Fruit fly (Drosophila melanogaster) whole organism, prepupa: ENCODE measurements around the gene Hipk.

Source experiments
- Blimp-1 ChIP-seq: fragments of 200-800 bp; sonication (Bioruptor generic); optimal IDR thresholded peaks from 3 replicates; lab custom pipeline; 2017; ENCODE audit warnings: missing biosample characterization, missing genetic modification characterization, mild to moderate bottlenecking, moderate library complexity, missing genetic modification reagents
- CG10669 ChIP-seq: fragments of 200-800 bp; sonication (Bioruptor generic); optimal IDR thresholded peaks from 3 replicates; lab custom pipeline; 2018; ENCODE audit warnings: missing biosample characterization, mild to moderate bottlenecking, missing genetic modification characterization, moderate library complexity
- CG11294 ChIP-seq: fragments of 200-800 bp; sonication (Bioruptor generic); IDR thresholded peaks from 2 replicates; pipeline ENCODE4 v1.3.6; 2022; ENCODE audit warnings: missing biosample characterization, missing genetic modification characterization
- CG11762 ChIP-seq: fragments of 200-800 bp; sonication (Bioruptor generic); optimal IDR thresholded peaks from 3 replicates; lab custom pipeline; 2016; ENCODE audit warnings: missing biosample characterization, missing genetic modification characterization; ENCODE audit not compliant: insufficient read depth
- CG11902 ChIP-seq: fragments of 200-800 bp; sonication (Bioruptor generic); optimal IDR thresholded peaks from 3 replicates; lab custom pipeline; 2016; ENCODE audit warnings: missing biosample characterization, missing genetic modification characterization
- CG15336 ChIP-seq: fragments of 200-800 bp; sonication (Bioruptor generic); IDR thresholded peaks from 2 replicates; pipeline ENCODE4 v1.3.6; 2022; ENCODE audit warnings: missing biosample characterization, missing genetic modification characterization
- CG16779 ChIP-seq: fragments of 200-800 bp; sonication (Bioruptor generic); optimal IDR thresholded peaks from 3 replicates; lab custom pipeline; 2017; ENCODE audit warnings: missing biosample characterization, mild to moderate bottlenecking, missing genetic modification characterization
- CG3032 ChIP-seq: fragments of 200-800 bp; optimal IDR thresholded peaks from 2 replicates; lab custom pipeline; 2019; ENCODE audit warnings: missing biosample characterization, mild to moderate bottlenecking, missing genetic modification characterization, moderate library complexity
- CG31627 ChIP-seq: fragments of 200-800 bp; sonication (Bioruptor generic); optimal IDR thresholded peaks from 3 replicates; lab custom pipeline; 2016; ENCODE audit warnings: missing biosample characterization, missing genetic modification characterization
- CG32006 ChIP-seq: fragments of 200-800 bp; sonication (Bioruptor generic); optimal IDR thresholded peaks from 3 replicates; lab custom pipeline; 2017; ENCODE audit warnings: missing biosample characterization, mild to moderate bottlenecking, missing genetic modification characterization
- CG34406 ChIP-seq: fragments of 200-800 bp; sonication (Bioruptor generic); optimal IDR thresholded peaks from 3 replicates; lab custom pipeline; 2016; ENCODE audit warnings: missing biosample characterization, missing genetic modification characterization
- CG3919 ChIP-seq: fragments of 200-800 bp; sonication (Bioruptor generic); optimal IDR thresholded peaks from 3 replicates; lab custom pipeline; 2016; ENCODE audit warnings: missing biosample characterization, missing genetic modification characterization
- CG4318 ChIP-seq: fragments of 200-800 bp; sonication (Bioruptor generic); optimal IDR thresholded peaks from 3 replicates; lab custom pipeline; 2017; ENCODE audit warnings: missing biosample characterization, mild to moderate bottlenecking, missing genetic modification characterization
- CG6163 ChIP-seq: fragments of 200-800 bp; sonication (Bioruptor generic); IDR thresholded peaks from 3 replicates; pipeline ENCODE4 v1.3.6; 2022; ENCODE audit warnings: missing biosample characterization, missing genetic modification characterization
- CG6276 ChIP-seq: fragments of 200-800 bp; sonication (Bioruptor generic); optimal IDR thresholded peaks from 2 replicates; lab custom pipeline; 2017; ENCODE audit warnings: missing biosample characterization, mild to moderate bottlenecking, missing genetic modification characterization
- CG6792 ChIP-seq: fragments of 200-800 bp; sonication (Bioruptor generic); optimal IDR thresholded peaks from 3 replicates; lab custom pipeline; 2016; ENCODE audit warnings: missing biosample characterization, missing genetic modification characterization
- CG6808 ChIP-seq: fragments of 200-800 bp; sonication (Bioruptor generic); optimal IDR thresholded peaks from 3 replicates; lab custom pipeline; 2017; ENCODE audit warnings: missing biosample characterization, missing genetic modification characterization, mild to moderate bottlenecking, moderate library complexity, missing genetic modification reagents
- CG7368 ChIP-seq: fragments of 200-800 bp; sonication (Bioruptor generic); optimal IDR thresholded peaks from 3 replicates; lab custom pipeline; 2016; ENCODE audit warnings: missing biosample characterization, missing genetic modification characterization
- CG8119 ChIP-seq: fragments of 200-800 bp; sonication (Bioruptor generic); IDR thresholded peaks from 3 replicates; pipeline ENCODE4 v1.3.6; 2022; ENCODE audit warnings: missing biosample characterization, missing genetic modification characterization
- CG8319 ChIP-seq: fragments of 200-800 bp; sonication (Bioruptor generic); optimal IDR thresholded peaks from 3 replicates; lab custom pipeline; 2016; ENCODE audit warnings: missing biosample characterization, missing genetic modification characterization
- CG8632 ChIP-seq: fragments of 200-800 bp; sonication (Bioruptor generic); optimal IDR thresholded peaks from 3 replicates; lab custom pipeline; 2016; ENCODE audit warnings: missing biosample characterization, missing genetic modification characterization
- Eip78C ChIP-seq: fragments of 200-800 bp; sonication (Bioruptor generic); peaks from one replicate; lab custom pipeline; 2016; ENCODE audit warnings: missing biosample characterization, missing genetic modification characterization
- Ets21C ChIP-seq: fragments of 200-800 bp; sonication (Bioruptor generic); optimal IDR thresholded peaks from 3 replicates; lab custom pipeline; 2016; ENCODE audit warnings: missing biosample characterization, missing genetic modification characterization
- Ets96B ChIP-seq: fragments of 200-800 bp; optimal IDR thresholded peaks from 2 replicates; lab custom pipeline; 2019; ENCODE audit warnings: missing biosample characterization, mild to moderate bottlenecking, missing genetic modification characterization, moderate library complexity
- Gug ChIP-seq: fragments of 200-800 bp; sonication (Bioruptor generic); IDR thresholded peaks from 2 replicates; pipeline ENCODE4 v1.3.6; 2022; ENCODE audit warnings: missing biosample characterization, missing genetic modification characterization
- Hr38 ChIP-seq: sonication (Bioruptor generic); optimal IDR thresholded peaks from 2 replicates; lab custom pipeline; 2016; ENCODE audit warnings: missing biosample characterization, missing genetic modification characterization
- Hr39 ChIP-seq: fragments of 200-800 bp; sonication (Bioruptor generic); optimal IDR thresholded peaks from 2 replicates; lab custom pipeline; 2016; ENCODE audit warnings: missing biosample characterization, missing genetic modification characterization
- Hr4 ChIP-seq: fragments of 200-800 bp; sonication (Bioruptor generic); optimal IDR thresholded peaks from 3 replicates; lab custom pipeline; 2016; ENCODE audit warnings: missing biosample characterization, missing genetic modification characterization
- OdsH ChIP-seq: fragments of 200-800 bp; sonication (Bioruptor generic); optimal IDR thresholded peaks from 3 replicates; lab custom pipeline; 2016; ENCODE audit warnings: missing biosample characterization, missing genetic modification characterization
- Sox102F ChIP-seq: fragments of 200-800 bp; sonication (Bioruptor generic); optimal IDR thresholded peaks from 2 replicates; lab custom pipeline; 2016; ENCODE audit warnings: missing biosample characterization, mild to moderate bottlenecking, missing genetic modification characterization
- Sox14 ChIP-seq: fragments of 200-800 bp; sonication (Bioruptor generic); optimal IDR thresholded peaks from 3 replicates; lab custom pipeline; 2016; ENCODE audit warnings: missing biosample characterization, missing genetic modification characterization
- Sox15 ChIP-seq: fragments of 200-800 bp; sonication (Bioruptor generic); optimal IDR thresholded peaks from 3 replicates; lab custom pipeline; 2016; ENCODE audit warnings: missing biosample characterization, missing genetic modification characterization
- acj6 ChIP-seq: fragments of 200-800 bp; sonication (Bioruptor generic); optimal IDR thresholded peaks from 3 replicates; lab custom pipeline; 2016; ENCODE audit warnings: missing biosample characterization, missing genetic modification characterization
- cyc ChIP-seq: fragments of 200-800 bp; sonication (Bioruptor generic); optimal IDR thresholded peaks from 3 replicates; lab custom pipeline; 2016; ENCODE audit warnings: missing biosample characterization, missing genetic modification characterization
- dac ChIP-seq: fragments of 200-800 bp; sonication (Bioruptor generic); optimal IDR thresholded peaks from 2 replicates; lab custom pipeline; 2017; ENCODE audit warnings: missing biosample characterization, mild to moderate bottlenecking, missing genetic modification characterization
- eg ChIP-seq: fragments of 200-800 bp; sonication (Bioruptor generic); IDR thresholded peaks from 3 replicates; pipeline ENCODE4 v1.3.6; 2022; ENCODE audit warnings: missing biosample characterization, missing genetic modification characterization
- esn ChIP-seq: fragments of 200-800 bp; sonication (Bioruptor generic); optimal IDR thresholded peaks from 2 replicates; lab custom pipeline; 2016; ENCODE audit warnings: missing biosample characterization, mild to moderate bottlenecking, missing genetic modification characterization, moderate library complexity
- fkh ChIP-seq: fragments of 200-800 bp; sonication (Bioruptor generic); optimal IDR thresholded peaks from 3 replicates; lab custom pipeline; 2017; ENCODE audit warnings: missing biosample characterization, mild to moderate bottlenecking, missing genetic modification characterization, moderate library complexity
- lz ChIP-seq: fragments of 200-800 bp; sonication (Bioruptor generic); optimal IDR thresholded peaks from 3 replicates; lab custom pipeline; 2016; ENCODE audit warnings: missing biosample characterization, missing genetic modification characterization
- net ChIP-seq: fragments of 200-800 bp; sonication (Bioruptor generic); optimal IDR thresholded peaks from 3 replicates; lab custom pipeline; 2016; ENCODE audit warnings: missing biosample characterization, missing genetic modification characterization
- pdm3 ChIP-seq: fragments of 200-800 bp; sonication (Bioruptor generic); optimal IDR thresholded peaks from 3 replicates; lab custom pipeline; 2016; ENCODE audit warnings: missing biosample characterization, missing genetic modification characterization
- ss ChIP-seq, 2 experiments: fragments of 200-800 bp; sonication (Bioruptor generic); optimal IDR thresholded peaks; 2 replicates in 1 of 2; 3 replicates in 1 of 2; lab custom pipeline; 2017 to 2018; ENCODE audit warnings: mild to moderate bottlenecking in 2 of 2, missing biosample characterization in 2 of 2, missing genetic modification characterization in 2 of 2, moderate library complexity in 1 of 2
- svp ChIP-seq: fragments of 200-800 bp; sonication (Bioruptor generic); peaks from one replicate; lab custom pipeline; 2016; ENCODE audit warnings: missing biosample characterization, missing genetic modification characterization
- topi ChIP-seq: fragments of 200-800 bp; sonication (Bioruptor generic); optimal IDR thresholded peaks from 3 replicates; lab custom pipeline; 2016; ENCODE audit warnings: missing biosample characterization, missing genetic modification characterization
- vri ChIP-seq: fragments of 200-800 bp; sonication (Bioruptor generic); optimal IDR thresholded peaks from 3 replicates; lab custom pipeline; 2016; ENCODE audit warnings: missing biosample characterization, mild to moderate bottlenecking, missing genetic modification characterization

The Hipk gene

dm6 chr3L:545512-546161, 2.8 kb downstream of the Hipk start (continued):
- peak; percentile 91 for TF ChIP-seq Sox14 (GFP tag; lab: Kevin White, UChicago)
- TF ChIP-seq CG11294 (GFP tag; lab: Robert Waterston, UW): peak; percentile 83
- no peak for TF ChIP-seq Hr38
- peak; percentile 88 for TF ChIP-seq CG6163 (GFP tag; lab: Robert Waterston, UW)
- TF ChIP-seq CG10669 (GFP tag; lab: Kevin White, UChicago): peak; percentile 77
- peak; percentile 93 for TF ChIP-seq topi (GFP tag; lab: Kevin White, UChicago)
- TF ChIP-seq CG11902 (GFP tag; lab: Kevin White, UChicago): peak; percentile 82
- TF ChIP-seq CG32006 (GFP tag; lab: Kevin White, UChicago): peak; percentile 84
- TF ChIP-seq esn (GFP tag; lab: Kevin White, UChicago): peak; percentile 95
- peak; percentile 80 for TF ChIP-seq net
- peak; percentile 75 for TF ChIP-seq Blimp-1 (GFP tag; lab: Kevin White, UChicago)
- peak; percentile 78 for TF ChIP-seq CG8119 (GFP tag; lab: Robert Waterston, UW)
- peak; percentile 47 for TF ChIP-seq dac (GFP tag; lab: Kevin White, UChicago)
- TF ChIP-seq eg (GFP tag; lab: Robert Waterston, UW): peak; percentile 82
- TF ChIP-seq Ets96B (tag; lab: Kevin White, UChicago): peak; percentile 81
- TF ChIP-seq CG15336 (GFP tag; lab: Robert Waterston, UW): peak; percentile 72
- TF ChIP-seq OdsH (GFP tag; lab: Kevin White, UChicago): peak; percentile 88

- TF ChIP-seq CG6808 (GFP tag; lab: Kevin White, UChicago): no peak
- TF ChIP-seq Hr39 (GFP tag; lab: Kevin White, UChicago): peak; percentile 64
- TF ChIP-seq ss (GFP tag; optimal IDR thresholded peaks at IDR 0.05; lab: Kevin White, UChicago): no peak
- peak; percentile 24 for TF ChIP-seq vri (GFP tag; lab: Kevin White, UChicago)
- TF ChIP-seq Ets96B (tag; lab: Kevin White, UChicago): no peak
- TF ChIP-seq Sox15: no peak
- no peak for TF ChIP-seq CG8319 (GFP tag; lab: Kevin White, UChicago)
- TF ChIP-seq eg (GFP tag; lab: Robert Waterston, UW): peak; percentile 71
- peak; percentile 65 for TF ChIP-seq CG31627
- peak; percentile 54 for TF ChIP-seq CG6163 (GFP tag; lab: Robert Waterston, UW)
- peak; percentile 37; the same call in 1 of the 2 replicates for TF ChIP-seq CG15336 (GFP tag; lab: Robert Waterston, UW)
- peak; percentile 31 for TF ChIP-seq lz (GFP tag; lab: Kevin White, UChicago)
- TF ChIP-seq fkh (GFP tag; lab: Kevin White, UChicago): peak; percentile 89
- no peak for TF ChIP-seq Blimp-1 (GFP tag; lab: Kevin White, UChicago)
- TF ChIP-seq CG8632 (GFP tag; lab: Kevin White, UChicago): no peak
- TF ChIP-seq CG34406 (GFP tag; lab: Kevin White, UChicago): no peak
- TF ChIP-seq CG8119 (GFP tag; lab: Robert Waterston, UW): no peak
- TF ChIP-seq CG3032 (tag; lab: Kevin White, UChicago): no peak
- TF ChIP-seq CG3919 (GFP tag; lab: Kevin White, UChicago): no peak
- peak; percentile 50 for TF ChIP-seq cyc (GFP tag; lab: Kevin White, UChicago)
- peak; percentile 3 for TF ChIP-seq Sox14 (GFP tag; lab: Kevin White, UChicago)
- TF ChIP-seq CG4318: no peak
- TF ChIP-seq CG11902 (GFP tag; lab: Kevin White, UChicago): no peak
- TF ChIP-seq CG11294 (GFP tag; lab: Robert Waterston, UW): peak; percentile 29; the same call in 1 of the 2 replicates
- no peak for TF ChIP-seq CG11762 (GFP tag; lab: Kevin White, UChicago)
- TF ChIP-seq Gug (GFP tag; lab: Robert Waterston, UW): peak; percentile 12; the same call in 1 of the 2 replicates
- no peak for TF ChIP-seq CG6792 (GFP tag; lab: Kevin White, UChicago)
- TF ChIP-seq esn (GFP tag; lab: Kevin White, UChicago): peak; percentile 59
- TF ChIP-seq net: no peak
- TF ChIP-seq Ets21C (GFP tag; lab: Kevin White, UChicago): peak; percentile 23
- peak; percentile 6 for TF ChIP-seq acj6 (GFP tag; lab: Kevin White, UChicago)
- no peak for TF ChIP-seq CG7368 (GFP tag; lab: Kevin White, UChicago)
- no peak for TF ChIP-seq CG16779 (tag; lab: Kevin White, UChicago)
- TF ChIP-seq pdm3: peak; percentile 44
- TF ChIP-seq Hr4 (GFP tag; lab: Kevin White, UChicago): peak; percentile 18
- TF ChIP-seq topi (GFP tag; lab: Kevin White, UChicago): peak; percentile 46
- peak; percentile 34 for TF ChIP-seq OdsH (GFP tag; lab: Kevin White, UChicago)
- peak; percentile 65 for TF ChIP-seq Eip78C
- TF ChIP-seq CG6276 (GFP tag; lab: Kevin White, UChicago): no peak
- peak; percentile 58 for TF ChIP-seq svp
- peak; percentile 22 for TF ChIP-seq Sox102F (GFP tag; lab: Kevin White, UChicago)
- no peak for TF ChIP-seq CG10669 (GFP tag; lab: Kevin White, UChicago)
Measured at dm6 chr3L:546819-547441, 4.1 kb downstream of the Hipk start.
